Worm (Caenorhabditis elegans) whole organism, midembryonic: Measurements from ENCODE around the gene adal-1.

Experiments used
- T22C8.4 ChIP-seq: fragments of 200-800 bp; sonication (Bioruptor generic); IDR thresholded peaks from 2 replicates; pipeline ENCODE4 v1.3.6; 2022; ENCODE audit warnings: missing genetic modification characterization, missing compliant biosample characterization
- cog-1 ChIP-seq: sonication (generic microtip); optimal IDR thresholded peaks from 2 replicates; lab custom pipeline; 2016; ENCODE audit warnings: missing genetic modification characterization, missing compliant biosample characterization
- flt-1 ChIP-seq: fragments of 200-800 bp; sonication (Bioruptor generic); IDR thresholded peaks from 2 replicates; pipeline ENCODE4 v1.3.6; 2022; ENCODE audit warnings: missing genetic modification characterization, missing compliant biosample characterization
- klf-2 ChIP-seq: fragments of 200-800 bp; sonication (Bioruptor generic); conservative IDR thresholded peaks from 2 replicates; pipeline ENCODE4 v1.3.6; 2022; ENCODE audit warnings: missing genetic modification reagents, missing genetic modification characterization, missing compliant biosample characterization
- med-1 ChIP-seq: sonication (generic microtip); optimal IDR thresholded peaks from 2 replicates; lab custom pipeline; 2017; ENCODE audit warnings: missing genetic modification characterization, mild to moderate bottlenecking, missing compliant biosample characterization, antibody characterized with exemption, missing genetic modification reagents; ENCODE audit not compliant: insufficient read depth
- ref-1 ChIP-seq: fragments of 200-800 bp; sonication (Bioruptor generic); conservative IDR thresholded peaks from 2 replicates; pipeline ENCODE4 v1.3.6; 2022; ENCODE audit warnings: missing genetic modification reagents, missing genetic modification characterization, missing compliant biosample characterization
- tab-1 ChIP-seq: fragments of 200-800 bp; sonication (Bioruptor generic); IDR thresholded peaks from 2 replicates; pipeline ENCODE4 v1.3.6; 2022; ENCODE audit warnings: missing genetic modification characterization, missing compliant biosample characterization
- ztf-23 ChIP-seq: fragments of 200-800 bp; sonication (Bioruptor generic); IDR thresholded peaks from 2 replicates; pipeline ENCODE4 v1.3.6; 2022; ENCODE audit warnings: missing genetic modification reagents, missing genetic modification characterization, missing compliant biosample characterization
- ztf-29 ChIP-seq: fragments of 200-800 bp; sonication (Bioruptor generic); IDR thresholded peaks from 2 replicates; pipeline ENCODE4 v1.3.6; 2022; ENCODE audit warnings: missing genetic modification reagents, missing genetic modification characterization, missing compliant biosample characterization

Gene adal-1

DNA sequence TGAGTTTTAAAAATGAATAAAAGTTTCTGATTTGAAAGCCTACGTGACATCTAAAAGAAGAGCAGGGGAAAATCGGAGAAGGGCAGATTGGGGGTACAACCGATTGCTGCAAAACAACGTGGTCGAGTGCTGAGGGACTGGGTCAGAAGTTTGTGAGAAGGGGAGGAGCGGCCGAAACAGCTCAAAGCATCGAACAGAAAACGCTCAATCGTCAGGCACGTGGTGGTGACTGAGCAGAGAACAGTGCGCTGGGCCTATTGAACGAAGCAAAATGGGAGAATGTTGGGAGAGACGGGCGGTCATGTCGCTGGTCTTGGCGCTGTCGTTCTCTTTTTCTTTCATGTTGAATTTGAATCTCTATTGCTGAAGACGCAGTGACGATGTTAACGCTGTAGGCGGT lies 2.3 kb downstream of the adal-1 start:
- TF ChIP-seq ztf-23 (no peak), klf-2 (no peak), flt-1 (GFP tag; lab: Robert Waterston, UW) (no peak), med-1 (no peak), ref-1 (GFP tag; lab: Robert Waterston, UW) (no peak), ztf-29 (GFP tag; lab: Robert Waterston, UW) (no peak), T22C8.4 (GFP tag; lab: Robert Waterston, UW) (no peak)

DNA sequence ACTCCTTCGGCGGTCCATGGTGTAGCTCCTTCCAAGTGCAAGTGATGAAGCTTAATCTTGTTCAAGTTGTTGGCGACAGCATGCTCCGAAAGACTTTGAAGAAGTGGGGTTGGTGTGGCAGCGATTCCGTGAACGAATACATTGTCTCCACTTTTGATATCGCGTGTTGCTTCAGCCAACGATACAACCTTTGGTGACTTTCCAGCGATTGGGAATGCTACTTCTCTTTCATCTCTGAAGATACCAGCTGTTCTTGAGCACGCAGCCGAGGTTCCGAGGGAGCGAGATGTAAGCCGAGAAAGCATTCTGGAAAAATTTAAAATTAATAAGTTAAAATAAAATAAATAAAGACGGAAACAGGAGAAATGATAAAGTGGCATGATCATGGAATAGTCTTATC lies 3.3 kb downstream of the adal-1 start, which contains the start of gene acer-1:
TSS of gene acer-1 (minus strand) at position 306 of the 400 bp plus-strand sequence.
- TF ChIP-seq ztf-23 (no peak), klf-2 (no peak), tab-1 (GFP tag; lab: Robert Waterston, UW) (no peak), ref-1 (GFP tag; lab: Robert Waterston, UW) (no peak)

DNA sequence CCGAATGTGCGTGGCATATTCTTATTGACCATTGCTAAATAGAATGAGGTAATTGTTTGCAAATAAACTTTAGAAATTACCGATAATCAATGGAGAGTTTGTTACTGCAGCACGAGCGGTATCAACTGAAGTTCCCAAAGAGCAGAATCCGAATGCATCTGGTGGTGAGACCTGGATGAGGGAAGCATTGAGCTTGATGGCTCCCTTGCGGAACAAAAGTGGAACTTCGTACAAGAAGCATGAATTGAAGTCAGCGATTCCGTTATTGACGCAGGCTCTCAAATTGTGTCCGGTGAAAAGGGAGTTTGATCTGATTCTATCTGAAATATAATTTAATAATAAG lies 3.9 kb downstream of the adal-1 start:
- TF ChIP-seq klf-2 (no peak), ref-1 (GFP tag; lab: Robert Waterston, UW) (no peak), med-1 (no peak), flt-1 (GFP tag; lab: Robert Waterston, UW) (no peak), cog-1 (tag; lab: Kevin White, UChicago) (no peak), T22C8.4 (GFP tag; lab: Robert Waterston, UW) (no peak), ztf-29 (GFP tag; lab: Robert Waterston, UW) (no peak), tab-1 (GFP tag; lab: Robert Waterston, UW) (no peak), ztf-23 (no peak)

DNA sequence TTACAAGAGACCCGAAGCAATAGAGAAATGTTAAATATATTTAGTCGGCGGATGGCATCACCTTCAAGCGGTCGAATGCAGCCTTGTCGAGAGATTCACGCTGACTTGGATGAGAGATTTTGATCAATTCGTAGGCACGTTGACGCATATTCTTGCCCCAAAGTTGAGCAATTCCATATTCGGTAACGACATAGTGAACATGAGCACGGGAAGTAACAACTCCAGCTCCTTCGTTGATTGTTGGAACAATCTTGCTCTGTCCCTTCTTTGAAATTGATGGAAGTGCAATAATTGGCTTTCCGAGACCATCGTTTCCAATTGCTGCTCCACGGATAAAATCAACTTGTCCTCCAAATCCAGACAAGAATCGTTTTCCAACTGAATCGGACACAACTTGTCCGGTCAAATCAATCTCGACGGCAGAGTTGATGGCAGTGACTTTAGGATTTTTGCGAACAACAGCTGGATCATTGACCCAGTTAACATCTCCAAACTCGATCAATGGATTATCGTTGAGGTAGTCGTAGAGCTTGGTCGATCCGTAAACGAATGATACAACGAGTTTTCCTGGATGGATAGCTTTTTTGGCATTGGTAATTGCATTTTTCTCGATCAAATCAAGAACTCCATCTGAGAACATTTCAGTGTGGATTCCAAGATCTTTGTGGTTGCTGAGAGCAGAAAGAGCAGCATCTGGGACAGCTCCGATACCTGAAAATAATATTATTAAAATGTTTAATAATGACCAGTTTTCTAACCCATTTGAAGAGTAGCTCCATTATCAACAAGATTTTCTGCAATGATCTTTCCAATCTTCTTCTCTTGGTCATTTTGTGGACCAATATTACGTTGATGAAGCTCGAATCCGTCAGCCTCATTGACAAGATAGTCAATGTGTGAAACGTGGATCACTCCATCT lies 4.5 kb downstream of the adal-1 start:
- TF ChIP-seq flt-1 (GFP tag; lab: Robert Waterston, UW): no peak
- TF ChIP-seq cog-1 (tag; lab: Kevin White, UChicago): no peak
- no peak for TF ChIP-seq T22C8.4 (GFP tag; lab: Robert Waterston, UW)
- TF ChIP-seq klf-2: no peak
- TF ChIP-seq med-1: no peak
- TF ChIP-seq ztf-23: no peak
- TF ChIP-seq ztf-29 (GFP tag; lab: Robert Waterston, UW): no peak
- TF ChIP-seq ref-1 (GFP tag; lab: Robert Waterston, UW): no peak
- TF ChIP-seq tab-1 (GFP tag; lab: Robert Waterston, UW): no peak

DNA sequence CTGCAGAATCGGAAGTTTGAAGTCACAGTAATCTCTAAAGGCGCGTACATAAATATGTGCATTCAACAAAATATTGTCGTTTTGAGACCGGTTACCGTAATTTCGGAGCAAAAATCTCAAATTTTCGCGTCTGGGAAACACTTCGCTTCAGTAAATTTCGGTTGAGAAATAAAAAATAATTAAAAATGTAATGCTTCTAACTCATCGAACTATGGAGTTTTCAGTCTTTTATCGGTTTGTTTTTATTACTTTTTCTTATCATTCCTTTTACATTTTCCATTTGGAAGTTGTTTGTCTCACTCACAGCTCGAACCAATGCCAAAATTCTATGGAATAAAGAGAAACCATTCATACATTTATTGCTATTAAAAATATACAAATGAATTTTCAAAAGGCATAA lies 5.2 kb downstream of the adal-1 start:
- TF ChIP-seq ztf-23: no peak
- no peak for TF ChIP-seq ztf-29 (GFP tag; lab: Robert Waterston, UW)
- no peak for TF ChIP-seq tab-1 (GFP tag; lab: Robert Waterston, UW)
- TF ChIP-seq med-1: no peak
- no peak for TF ChIP-seq T22C8.4 (GFP tag; lab: Robert Waterston, UW)
- no peak for TF ChIP-seq cog-1 (tag; lab: Kevin White, UChicago)

DNA sequence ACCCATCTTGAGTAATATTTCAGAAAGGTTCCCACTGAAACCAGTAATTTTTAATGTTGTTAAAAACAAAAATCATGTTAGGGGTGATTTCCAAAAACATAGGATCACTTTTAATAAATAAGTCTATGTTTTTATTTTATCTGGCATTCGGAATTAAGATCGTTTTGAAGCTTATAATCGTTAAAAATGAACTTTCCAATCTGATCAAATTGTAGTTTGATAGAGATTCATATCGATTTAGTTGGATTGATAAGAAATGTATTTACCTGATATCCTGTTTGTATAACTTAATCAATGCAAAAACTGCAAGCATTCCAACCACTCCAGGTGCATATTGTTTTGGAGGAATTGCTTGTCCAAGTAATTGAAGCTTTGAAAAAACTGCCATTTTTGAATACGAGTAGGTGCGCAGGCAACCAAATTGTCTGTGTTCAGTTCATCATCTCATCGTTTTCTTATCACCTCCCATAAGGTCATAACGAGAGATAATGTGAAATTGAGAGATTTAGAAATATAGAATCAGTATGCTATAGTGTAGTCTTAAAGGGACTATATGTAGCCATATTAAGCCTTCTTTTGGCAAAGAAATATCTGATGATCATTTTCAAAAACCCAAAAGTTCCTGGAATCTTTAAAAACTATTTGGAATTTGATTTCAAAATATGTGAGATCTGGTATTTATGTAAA lies 6.0 kb downstream of the adal-1 start, which contains the start of gene pmp-2:
TSS of gene pmp-2 (minus strand) at position 487 of the 687 bp plus-strand sequence.
- TF ChIP-seq T22C8.4 (GFP tag; lab: Robert Waterston, UW): no peak
- TF ChIP-seq med-1: no peak
- no peak for TF ChIP-seq ztf-29 (GFP tag; lab: Robert Waterston, UW)
- no peak for TF ChIP-seq ref-1 (GFP tag; lab: Robert Waterston, UW)
- TF ChIP-seq cog-1 (tag; lab: Kevin White, UChicago): no peak
- TF ChIP-seq ztf-23: no peak
- TF ChIP-seq flt-1 (GFP tag; lab: Robert Waterston, UW): no peak
- TF ChIP-seq tab-1 (GFP tag; lab: Robert Waterston, UW): no peak
- no peak for TF ChIP-seq klf-2

DNA sequence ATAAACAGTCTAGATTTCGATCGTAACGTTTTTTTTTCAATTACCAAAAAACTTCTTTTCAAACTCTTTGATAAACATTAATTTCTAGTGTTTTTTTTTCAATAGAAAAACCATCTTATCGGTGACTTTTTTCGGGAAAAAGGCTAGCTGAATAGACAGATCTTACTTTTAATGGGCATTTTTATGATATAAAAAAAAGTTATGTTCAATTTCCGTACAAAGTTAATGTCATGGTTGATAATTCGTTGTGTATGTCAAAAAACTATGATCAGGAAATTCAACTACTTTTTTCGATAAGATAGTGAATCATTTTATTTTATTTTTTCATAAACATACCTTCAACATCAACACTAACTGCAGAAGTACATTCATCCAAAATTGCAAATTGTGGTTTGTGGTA lies 8.9 kb downstream of the adal-1 start:
- no peak for TF ChIP-seq T22C8.4 (GFP tag; lab: Robert Waterston, UW)
- no peak for TF ChIP-seq tab-1 (GFP tag; lab: Robert Waterston, UW)
- TF ChIP-seq med-1: no peak
- TF ChIP-seq flt-1 (GFP tag; lab: Robert Waterston, UW): no peak

DNA sequence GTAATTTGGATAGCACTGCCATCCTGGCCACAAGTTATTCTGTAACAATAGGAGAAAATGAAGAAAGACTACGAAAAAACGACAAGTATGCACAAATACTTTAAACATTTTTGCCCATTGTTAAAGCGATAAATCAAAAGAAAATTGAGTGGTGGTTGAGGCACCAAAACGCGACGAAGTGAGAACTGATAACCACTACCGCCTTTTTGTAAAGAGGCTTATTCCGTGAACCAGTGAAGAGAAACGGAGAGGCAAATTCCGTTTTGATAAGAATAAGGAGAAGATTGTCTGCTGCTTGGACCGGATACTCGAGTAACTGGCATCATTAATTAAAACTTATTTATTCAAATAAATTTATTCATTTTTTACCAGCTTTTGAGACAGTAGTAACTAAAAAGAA lies 9.7 kb downstream of the adal-1 start, which contains the start of gene pmp-1:
TSS of gene pmp-1 (minus strand) at position 39 of the 400 bp plus-strand sequence.
- TF ChIP-seq med-1: no peak
- TF ChIP-seq ztf-23: no peak
- TF ChIP-seq ref-1 (GFP tag; lab: Robert Waterston, UW): no peak
- TF ChIP-seq T22C8.4 (GFP tag; lab: Robert Waterston, UW): no peak
- no peak for TF ChIP-seq ztf-29 (GFP tag; lab: Robert Waterston, UW)
- TF ChIP-seq cog-1 (tag; lab: Kevin White, UChicago): no peak
- TF ChIP-seq tab-1 (GFP tag; lab: Robert Waterston, UW): no peak
- no peak for TF ChIP-seq flt-1 (GFP tag; lab: Robert Waterston, UW)
- no peak for TF ChIP-seq klf-2

DNA sequence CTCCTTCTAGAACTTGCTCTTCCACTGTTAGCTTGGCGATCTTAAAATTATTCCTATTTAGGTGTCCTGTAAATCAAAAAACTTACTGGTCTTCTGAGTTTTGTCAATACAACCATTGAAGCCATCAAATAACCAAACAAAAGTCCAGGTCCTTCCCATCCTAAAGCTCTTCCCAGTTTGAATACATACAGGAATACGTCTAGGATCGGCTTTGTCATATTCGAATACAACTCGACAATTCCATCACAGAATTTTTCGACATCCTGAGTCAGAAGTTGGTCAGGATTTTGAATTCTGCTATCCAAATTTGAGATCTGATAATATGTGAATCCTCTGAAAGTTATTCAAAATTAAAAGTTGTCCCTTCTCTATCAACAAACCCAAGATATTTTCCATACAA lies 11.1 kb downstream of the adal-1 start:
- no peak for TF ChIP-seq flt-1 (GFP tag; lab: Robert Waterston, UW)
- TF ChIP-seq T22C8.4 (GFP tag; lab: Robert Waterston, UW): no peak

DNA sequence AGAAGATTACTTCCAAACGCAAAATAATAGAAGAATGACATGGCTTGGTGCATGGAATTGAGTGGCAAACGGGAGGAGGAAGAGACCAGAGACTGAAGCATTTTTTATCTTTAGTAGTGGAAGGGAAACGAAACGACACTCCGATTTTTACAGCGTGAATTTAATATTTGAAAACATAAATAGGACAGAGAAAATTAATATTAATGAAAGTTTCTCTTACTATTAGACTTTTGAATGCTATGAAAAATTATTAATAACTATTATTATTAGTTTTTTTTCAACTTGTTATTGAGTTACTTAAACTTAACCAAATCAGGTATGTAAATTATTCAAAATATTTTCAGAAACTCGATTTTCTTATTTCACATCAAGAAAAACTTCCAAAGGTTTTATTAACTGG lies 13.4 kb downstream of the adal-1 start, which contains the start of gene C44B7.7:
TSS of gene C44B7.7 (minus strand) at position 101 of the 400 bp plus-strand sequence.
- no peak for TF ChIP-seq klf-2
